Worm (Caenorhabditis elegans) whole organism, young adult: ENCODE results near the gene oac-29.

Source experiments
- B0336.3 ChIP-seq: fragments of 200-800 bp; sonication (Bioruptor generic); IDR thresholded peaks from 2 replicates; pipeline ENCODE4 v1.3.6; 2022; ENCODE audit warnings: missing genetic modification characterization, missing compliant biosample characterization
- F23B12.7 ChIP-seq: sonication (generic microtip); optimal IDR thresholded peaks from 2 replicates; lab custom pipeline; 2017; ENCODE audit warnings: missing genetic modification characterization, mild to moderate bottlenecking, missing compliant biosample characterization, antibody characterized with exemption, moderate library complexity; ENCODE audit not compliant: insufficient read depth
- F52B5.7 ChIP-seq: sonication (generic microtip); optimal IDR thresholded peaks from 2 replicates; lab custom pipeline; 2016; ENCODE audit warnings: mild to moderate bottlenecking, missing genetic modification characterization, missing compliant biosample characterization
- K11D2.4 ChIP-seq: fragments of 200-800 bp; sonication (Bioruptor generic); IDR thresholded peaks from 2 replicates; pipeline ENCODE4 v1.3.6; 2022; ENCODE audit warnings: missing genetic modification reagents, missing genetic modification characterization, missing compliant biosample characterization
- Y56A3A.18 ChIP-seq: fragments of 200-800 bp; sonication (Bioruptor generic); IDR thresholded peaks from 2 replicates; pipeline ENCODE4 v1.3.6; 2022; ENCODE audit warnings: missing genetic modification reagents, missing genetic modification characterization, missing compliant biosample characterization
- Y95B8A.8 ChIP-seq: fragments of 200-800 bp; sonication (Bioruptor generic); IDR thresholded peaks from 2 replicates; pipeline ENCODE4 v1.3.6; 2022; ENCODE audit warnings: missing genetic modification reagents, missing genetic modification characterization, missing compliant biosample characterization
- ZK185.1 ChIP-seq: sonication (generic microtip); optimal IDR thresholded peaks from 2 replicates; lab custom pipeline; 2016; ENCODE audit warnings: mild to moderate bottlenecking, missing genetic modification characterization, missing compliant biosample characterization; ENCODE audit not compliant: poor library complexity, severe bottlenecking
- aptf-3 ChIP-seq: fragments of 200-800 bp; sonication (Bioruptor generic); IDR thresholded peaks from 2 replicates; pipeline ENCODE4 v1.3.6; 2022; ENCODE audit warnings: missing genetic modification characterization, missing compliant biosample characterization
- athp-1 ChIP-seq: sonication (generic microtip); optimal IDR thresholded peaks from 2 replicates; lab custom pipeline; 2017; ENCODE audit warnings: mild to moderate bottlenecking, missing genetic modification characterization, missing compliant biosample characterization
- attf-6 ChIP-seq: fragments of 200-800 bp; sonication (Bioruptor generic); IDR thresholded peaks from 2 replicates; pipeline ENCODE4 v1.3.6; 2022; ENCODE audit warnings: missing genetic modification reagents, missing genetic modification characterization, missing compliant biosample characterization
- cebp-1 ChIP-seq, 2 experiments: fragments of 200-800 bp in 1 of 2; sonication (Bioruptor generic) in 1 of 2; sonication (generic microtip) in 1 of 2; IDR thresholded peaks in 1 of 2; optimal IDR thresholded peaks in 1 of 2; 2 replicates each; pipeline versions ENCODE4 v1.3.6 to Lab custom; 2017 to 2022; ENCODE audit warnings: missing compliant biosample characterization in 2 of 2, missing genetic modification characterization in 2 of 2, mild to moderate bottlenecking in 1 of 2, missing genetic modification reagents in 1 of 2, moderate library complexity in 1 of 2
- ceh-79 ChIP-seq: sonication (generic microtip); optimal IDR thresholded peaks from 2 replicates; lab custom pipeline; 2017; ENCODE audit warnings: mild to moderate bottlenecking, missing genetic modification characterization, missing compliant biosample characterization
- chd-7 ChIP-seq: sonication (generic microtip); optimal IDR thresholded peaks from 2 replicates; lab custom pipeline; 2016; ENCODE audit warnings: mild to moderate bottlenecking, missing genetic modification characterization, moderate library complexity, missing compliant biosample characterization
- dpff-1 ChIP-seq: sonication (generic microtip); optimal IDR thresholded peaks from 2 replicates; lab custom pipeline; 2017; ENCODE audit warnings: mild to moderate bottlenecking, missing genetic modification characterization, missing compliant biosample characterization
- efl-1 ChIP-seq: fragments of 150-350 bp; optimal IDR thresholded peaks from 2 replicates; lab custom pipeline; 2014; ENCODE audit warnings: missing biosample characterization, missing genetic modification reagents, missing genetic modification characterization
- egrh-3 ChIP-seq: fragments of 200-800 bp; sonication (Bioruptor generic); IDR thresholded peaks from 2 replicates; pipeline ENCODE4 v1.3.6; 2022; ENCODE audit warnings: missing genetic modification reagents, missing genetic modification characterization, missing compliant biosample characterization
- hlh-26 ChIP-seq: fragments of 200-800 bp; sonication (Bioruptor generic); conservative IDR thresholded peaks from 2 replicates; pipeline ENCODE4 v1.3.6; 2022; ENCODE audit warnings: missing genetic modification reagents, missing genetic modification characterization, missing compliant biosample characterization
- hmg-1.2 ChIP-seq: fragments of 200-800 bp; sonication (Bioruptor generic); IDR thresholded peaks from 2 replicates; pipeline ENCODE4 v1.3.6; 2022; ENCODE audit warnings: missing genetic modification reagents, missing genetic modification characterization, missing compliant biosample characterization
- hmg-20 ChIP-seq: fragments of 200-800 bp; sonication (Bioruptor generic); IDR thresholded peaks from 2 replicates; pipeline ENCODE4 v1.3.6; 2022; ENCODE audit warnings: missing genetic modification reagents, missing genetic modification characterization, missing compliant biosample characterization
- lin-26 ChIP-seq: fragments of 200-800 bp; sonication (Bioruptor generic); IDR thresholded peaks from 2 replicates; pipeline ENCODE4 v1.3.6; 2022; ENCODE audit warnings: missing genetic modification reagents, missing genetic modification characterization, missing compliant biosample characterization
- lin-35 ChIP-seq, 3 experiments: fragments of 150-350 bp in 2 of 3; sonication (generic microtip) in 1 of 3; optimal IDR thresholded peaks; 2 replicates each; lab custom pipeline; 2014 to 2018; ENCODE audit warnings: missing biosample characterization in 3 of 3, missing genetic modification characterization in 3 of 3, missing genetic modification reagents in 3 of 3
- lsl-1 ChIP-seq: fragments of 200-800 bp; sonication (Bioruptor generic); optimal IDR thresholded peaks from 2 replicates; lab custom pipeline; 2018; ENCODE audit warnings: mild to moderate bottlenecking, missing genetic modification characterization, moderate library complexity, missing compliant biosample characterization
- lsy-27 ChIP-seq: sonication (generic microtip); optimal IDR thresholded peaks from 2 replicates; lab custom pipeline; 2017; ENCODE audit warnings: missing genetic modification characterization, mild to moderate bottlenecking, missing compliant biosample characterization, antibody characterized with exemption, missing genotype, borderline replicate concordance; ENCODE audit not compliant: insufficient read depth
- madf-8 ChIP-seq: fragments of 200-800 bp; sonication (Bioruptor generic); conservative IDR thresholded peaks from 2 replicates; pipeline ENCODE4 v1.3.6; 2022; ENCODE audit warnings: missing genetic modification reagents, missing genetic modification characterization, missing compliant biosample characterization
- mcd-1 ChIP-seq: fragments of 200-800 bp; sonication (Bioruptor generic); IDR thresholded peaks from 2 replicates; pipeline ENCODE4 v1.3.6; 2022; ENCODE audit warnings: missing genetic modification reagents, missing genetic modification characterization, missing compliant biosample characterization
- nhr-120 ChIP-seq: fragments of 200-800 bp; sonication (Bioruptor generic); IDR thresholded peaks from 2 replicates; pipeline ENCODE4 v1.3.6; 2022; ENCODE audit warnings: missing genetic modification characterization, missing compliant biosample characterization
- nhr-80 ChIP-seq: sonication (generic microtip); optimal IDR thresholded peaks from 2 replicates; lab custom pipeline; 2016; ENCODE audit warnings: missing genetic modification characterization, missing compliant biosample characterization
- pha-4 ChIP-seq: fragments of 150-350 bp; sonication (generic microtip); optimal IDR thresholded peaks from 2 replicates; lab custom pipeline; 2014; ENCODE audit warnings: missing biosample characterization, missing genetic modification reagents, missing genetic modification characterization
- rcor-1 ChIP-seq: fragments of 200-800 bp; sonication (Bioruptor generic); IDR thresholded peaks from 2 replicates; pipeline ENCODE4 v1.3.6; 2022; ENCODE audit warnings: missing genetic modification reagents, missing genetic modification characterization, missing compliant biosample characterization
- repo-1 ChIP-seq: sonication (generic microtip); optimal IDR thresholded peaks from 2 replicates; lab custom pipeline; 2017; ENCODE audit warnings: mild to moderate bottlenecking, missing genetic modification characterization, missing compliant biosample characterization
- sea-2 ChIP-seq: fragments of 200-800 bp; sonication (Bioruptor generic); IDR thresholded peaks from 2 replicates; pipeline ENCODE4 v1.3.6; 2022; ENCODE audit warnings: missing genetic modification characterization, missing compliant biosample characterization
- tlf-1 ChIP-seq: fragments of 200-800 bp; sonication (Bioruptor generic); optimal IDR thresholded peaks from 2 replicates; lab custom pipeline; 2018; ENCODE audit warnings: mild to moderate bottlenecking, missing genetic modification characterization, missing compliant biosample characterization
- unc-62 ChIP-seq: fragments of 150-350 bp; optimal IDR thresholded peaks from 2 replicates; lab custom pipeline; 2014; ENCODE audit warnings: missing biosample characterization, missing genetic modification reagents, missing genetic modification characterization
- zfh-2 ChIP-seq: fragments of 200-800 bp; sonication (Bioruptor generic); conservative IDR thresholded peaks from 2 replicates; pipeline ENCODE4 v1.3.6; 2022; ENCODE audit warnings: missing genetic modification reagents, missing genetic modification characterization, missing compliant biosample characterization
- zim-3 ChIP-seq: sonication (generic microtip); optimal IDR thresholded peaks from 2 replicates; lab custom pipeline; 2017; ENCODE audit warnings: mild to moderate bottlenecking, missing genetic modification characterization, moderate library complexity, missing compliant biosample characterization

Gene oac-29

ce11 chrV:8610633-8611404, 24.7 kb downstream of the oac-29 start, which contains the start of gene fip-4:
Gene fip-4, minus strand, starts transcription at chrV:8611268.
- TF ChIP-seq nhr-80 (tag; lab: Kevin White, UChicago) (peak; percentile 67), tlf-1 (GFP tag; lab: Kevin White, UChicago) (no peak), F23B12.7 (tag; lab: Kevin White, UChicago) (peak; percentile 23), nhr-120 (no peak), lsl-1 (GFP tag; lab: Kevin White, UChicago) (no peak), ZK185.1 (tag; lab: Kevin White, UChicago) (peak; percentile 10), aptf-3 (GFP tag; lab: Robert Waterston, UW) (0 out of 2 replicates have a peak, but pooled peaks have one; percentile 23), B0336.3 (GFP tag; lab: Robert Waterston, UW) (0 out of 2 replicates have a peak, but pooled peaks have one; percentile 18), lsy-27 (tag; lab: Kevin White, UChicago) (no peak), pha-4 (tag; lab: Kevin White, UChicago) (peak; percentile 68), zfh-2 (0 out of 2 replicates have a peak, but pooled peaks have one; percentile 8), Y95B8A.8 (GFP tag; lab: Robert Waterston, UW) (no peak)

ce11 chrV:8609776-8610529, 25.5 kb downstream of the oac-29 start:
- TF ChIP-seq nhr-120: 0 out of 2 replicates have a peak, but pooled peaks have one; percentile 30
- TF ChIP-seq zfh-2: peak; percentile 54; the same call in 1 of the 2 replicates
- no peak for TF ChIP-seq attf-6 (GFP tag; lab: Robert Waterston, UW)
- TF ChIP-seq unc-62 (GFP tag; lab: Kevin White, UChicago): no peak
- no peak for TF ChIP-seq egrh-3 (GFP tag; lab: Robert Waterston, UW)
- no peak for TF ChIP-seq cebp-1 (GFP tag; IDR thresholded peaks at IDR 0.05; lab: Robert Waterston, UW)
- peak; percentile 36 for TF ChIP-seq cebp-1 (tag; optimal IDR thresholded peaks at IDR 0.05; lab: Kevin White, UChicago)
- TF ChIP-seq F52B5.7: peak; percentile 22
- no peak for TF ChIP-seq hlh-26 (GFP tag; lab: Robert Waterston, UW)
- peak; percentile 31 for TF ChIP-seq repo-1 (tag; lab: Kevin White, UChicago)
- TF ChIP-seq K11D2.4 (GFP tag; lab: Robert Waterston, UW): no peak
- no peak for TF ChIP-seq madf-8
- peak in 1 of 3 experiments; percentile 11 for TF ChIP-seq lin-35 (GFP tag; optimal IDR thresholded peaks at IDR 0.05; lab: Kevin White, UChicago)
- 0 out of 2 replicates have a peak, but pooled peaks have one; percentile 5 for TF ChIP-seq hmg-1.2 (GFP tag; lab: Robert Waterston, UW)
- TF ChIP-seq dpff-1: no peak
- TF ChIP-seq efl-1: no peak
- no peak for TF ChIP-seq athp-1 (tag; lab: Kevin White, UChicago)
- TF ChIP-seq F23B12.7 (tag; lab: Kevin White, UChicago): no peak
- no peak for TF ChIP-seq rcor-1 (GFP tag; lab: Robert Waterston, UW)
- no peak for TF ChIP-seq hmg-20 (GFP tag; lab: Robert Waterston, UW)
- peak; percentile 66; the same call in 1 of the 2 replicates for TF ChIP-seq lin-26 (GFP tag; lab: Robert Waterston, UW)
- TF ChIP-seq sea-2 (GFP tag; lab: Robert Waterston, UW): no peak
- no peak for TF ChIP-seq ceh-79 (tag; lab: Kevin White, UChicago)
- TF ChIP-seq Y56A3A.18 (GFP tag; lab: Robert Waterston, UW): no peak
- TF ChIP-seq aptf-3 (GFP tag; lab: Robert Waterston, UW): 0 out of 2 replicates have a peak, but pooled peaks have one; percentile 7
- no peak for TF ChIP-seq zim-3 (tag; lab: Kevin White, UChicago)
- TF ChIP-seq chd-7 (tag; lab: Kevin White, UChicago): peak; percentile 38
- TF ChIP-seq mcd-1 (GFP tag; lab: Robert Waterston, UW): no peak
